Worm (Caenorhabditis elegans): ENCODE results near the gene syd-1.

The syd-1 gene

ce11 chrII:7570305-7570704 is 24.4 kb downstream of the syd-1 start, which contains the start of gene F35D2.3:
F35D2.3 (plus strand) TSS chrII:7570605.
- TF ChIP-seq unc-62 (GFP tag; optimal IDR thresholded peaks at IDR 0.05): no peak

ce11 chrII:7562616-7563015 is 32.1 kb downstream of the syd-1 start:
- no peak for TF ChIP-seq unc-62 (GFP tag; optimal IDR thresholded peaks at IDR 0.05)

ce11 chrII:7561494-7561893 is 33.2 kb downstream of the syd-1 start, which contains the start of the genes ZK1290.11 and ZK1290.1:
ZK1290.11 (minus strand) TSS chrII:7561594.
ZK1290.1 (plus strand) TSS chrII:7561764.
- no peak for TF ChIP-seq unc-62 (GFP tag; optimal IDR thresholded peaks at IDR 0.05)

ce11 chrII:7560844-7561243 is 33.9 kb downstream of the syd-1 start:
- TF ChIP-seq unc-62 (GFP tag; optimal IDR thresholded peaks at IDR 0.05): no peak

ce11 chrII:7558864-7559263 is 35.8 kb downstream of the syd-1 start:
- no peak for TF ChIP-seq unc-62 (GFP tag; optimal IDR thresholded peaks at IDR 0.05)

ce11 chrII:7557981-7558380 is 36.7 kb downstream of the syd-1 start:
- TF ChIP-seq unc-62 (GFP tag; optimal IDR thresholded peaks at IDR 0.05): no peak

- no peak for TF ChIP-seq unc-62 (GFP tag; optimal IDR thresholded peaks at IDR 0.05)
Measured at ce11 chrII:7555454-7555853, 39.3 kb downstream of the syd-1 start, which contains the start of gene ZK1290.14. ZK1290.14 (minus strand) TSS chrII:7555592.

- no peak for TF ChIP-seq unc-62 (GFP tag; optimal IDR thresholded peaks at IDR 0.05)
Measured at ce11 chrII:7554716-7555247, 39.9 kb downstream of the syd-1 start.

ce11 chrII:7553806-7554205 is 40.9 kb downstream of the syd-1 start, which contains the start of gene ZK1290.10:
ZK1290.10 (minus strand) TSS chrII:7553906.
- TF ChIP-seq unc-62 (GFP tag; optimal IDR thresholded peaks at IDR 0.05): no peak

- no peak for TF ChIP-seq unc-62 (GFP tag; optimal IDR thresholded peaks at IDR 0.05)
Measured at ce11 chrII:7549035-7549434, 45.7 kb downstream of the syd-1 start, which contains the start of gene tph-1. tph-1 (plus strand) TSS chrII:7549335.

ce11 chrII:7548044-7548443 is 46.7 kb downstream of the syd-1 start, which contains the start of gene fbxa-224:
fbxa-224 (minus strand) TSS chrII:7548144.
- no peak for TF ChIP-seq unc-62 (GFP tag; optimal IDR thresholded peaks at IDR 0.05)

- no peak for TF ChIP-seq unc-62 (GFP tag; optimal IDR thresholded peaks at IDR 0.05)
Measured at ce11 chrII:7547269-7547668, 47.4 kb downstream of the syd-1 start.

- TF ChIP-seq unc-62 (GFP tag; optimal IDR thresholded peaks at IDR 0.05): no peak
Measured at ce11 chrII:7545364-7545763, 49.3 kb downstream of the syd-1 start.

- no peak for TF ChIP-seq unc-62 (GFP tag; optimal IDR thresholded peaks at IDR 0.05)
Measured at ce11 chrII:7544782-7545181, 49.9 kb downstream of the syd-1 start.

ce11 chrII:7543808-7544207 is 50.9 kb downstream of the syd-1 start, which contains the start of gene rol-8:
rol-8 (plus strand) TSS chrII:7544108.
- no peak for TF ChIP-seq unc-62 (GFP tag; optimal IDR thresholded peaks at IDR 0.05)

ce11 chrII:7542952-7543351 is 51.8 kb downstream of the syd-1 start:
- TF ChIP-seq unc-62 (GFP tag; optimal IDR thresholded peaks at IDR 0.05): no peak

ce11 chrII:7537603-7538230 is 57.0 kb downstream of the syd-1 start, which contains the start of gene nfi-1:
nfi-1 (plus strand) TSS chrII:7538180.
- no peak for TF ChIP-seq unc-62 (GFP tag; optimal IDR thresholded peaks at IDR 0.05)
